Fruit fly (Drosophila melanogaster): ENCODE measurements around the gene CG6923.

The CG6923 gene

dm6 chr3R:11764279-11764880 is 14.6 kb upstream of the CG6923 start, which contains the start of gene Lk6 (continued):
- TF ChIP-seq dsx (GFP tag; optimal IDR thresholded peaks at IDR 0.05; ENCODE audit: poor library complexity, severe bottlenecking) (peak; percentile 32), vri (GFP tag; optimal IDR thresholded peaks at IDR 0.05) (peak; percentile 80), CG9139 (GFP tag; optimal IDR thresholded peaks at IDR 0.05) (peak; percentile 73), fkh (GFP tag; optimal IDR thresholded peaks at IDR 0.05) (peak; percentile 28), esn (GFP tag; optimal IDR thresholded peaks at IDR 0.05) (peak; percentile 34), CG10631 (GFP tag; optimal IDR thresholded peaks at IDR 0.05) (no peak), CG10669 (GFP tag; optimal IDR thresholded peaks at IDR 0.05) (no peak), Met (GFP tag; optimal IDR thresholded peaks at IDR 0.05) (no peak), CG15336 (GFP tag; IDR thresholded peaks at IDR 0.05) (no peak), CG31627 (GFP tag; optimal IDR thresholded peaks at IDR 0.05) (no peak), CG3032 (tag; optimal IDR thresholded peaks at IDR 0.05) (peak; percentile 6), cyc (GFP tag; optimal IDR thresholded peaks at IDR 0.05) (no peak), lz (GFP tag; optimal IDR thresholded peaks at IDR 0.05) (peak; percentile 8)

- peak; percentile 72 for TF ChIP-seq Eip78C (GFP tag)
- peak; percentile 63 for TF ChIP-seq CG6854 (GFP tag; optimal IDR thresholded peaks at IDR 0.05)
- no peak for TF ChIP-seq CG7368 (GFP tag; optimal IDR thresholded peaks at IDR 0.05)
- peak; percentile 64 for TF ChIP-seq dsx (GFP tag; optimal IDR thresholded peaks at IDR 0.05; ENCODE audit: poor library complexity, severe bottlenecking)
- peak; percentile 25 to 54 for TF ChIP-seq ss (GFP tag; optimal IDR thresholded peaks at IDR 0.05)
- TF ChIP-seq CG1621 (tag; optimal IDR thresholded peaks at IDR 0.05): peak; percentile 93
- no peak for TF ChIP-seq CG11902 (GFP tag; optimal IDR thresholded peaks at IDR 0.05)
- TF ChIP-seq CG6808 (GFP tag; optimal IDR thresholded peaks at IDR 0.05): peak; percentile 47
Observed at dm6 chr3R:11763494-11764278, 13.9 kb upstream of the CG6923 start.

- TF ChIP-seq fkh (GFP tag; optimal IDR thresholded peaks at IDR 0.05) (peak; percentile 43), CG3032 (tag; optimal IDR thresholded peaks at IDR 0.05) (no peak), Sox15 (GFP tag; optimal IDR thresholded peaks at IDR 0.05) (no peak), spab (GFP tag; optimal IDR thresholded peaks at IDR 0.05) (no peak), vri (GFP tag; optimal IDR thresholded peaks at IDR 0.05) (peak; percentile 67), CG1621 (tag; optimal IDR thresholded peaks at IDR 0.05) (no peak), CG4318 (GFP tag; optimal IDR thresholded peaks at IDR 0.05) (no peak), CG6854 (GFP tag; optimal IDR thresholded peaks at IDR 0.05) (no peak), ss (GFP tag; optimal IDR thresholded peaks at IDR 0.05) (peak; percentile 0 to 6), Lpt (GFP tag; optimal IDR thresholded peaks at IDR 0.05) (no peak), net (GFP tag; optimal IDR thresholded peaks at IDR 0.05) (no peak), CG11294 (GFP tag; IDR thresholded peaks at IDR 0.05) (no peak)
Observed at dm6 chr3R:11762500-11762899, 12.7 kb upstream of the CG6923 start.

DNA sequence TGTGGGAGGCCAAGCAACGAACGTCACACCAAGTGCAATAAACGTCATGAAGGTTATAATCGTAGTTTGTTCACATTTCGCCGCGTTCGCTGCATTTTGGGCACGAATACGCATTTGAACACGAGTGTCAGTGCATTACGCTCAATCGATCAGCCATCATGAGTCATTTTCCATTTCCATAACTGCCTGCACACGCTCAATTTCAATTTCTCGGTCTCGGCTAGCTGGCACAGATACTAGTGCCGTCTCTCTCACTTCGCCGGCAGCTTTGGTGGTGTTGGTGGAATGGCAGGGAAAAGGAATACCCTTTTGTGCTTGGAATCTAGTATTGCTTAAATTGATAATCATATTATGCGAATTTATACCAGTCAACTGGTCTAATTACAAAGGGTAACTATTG is 11.9 kb upstream of the CG6923 start:
- TF ChIP-seq topi (GFP tag; optimal IDR thresholded peaks at IDR 0.05): no peak
- TF ChIP-seq CG31627 (GFP tag; optimal IDR thresholded peaks at IDR 0.05): no peak
- peak; percentile 4 for TF ChIP-seq vri (GFP tag; optimal IDR thresholded peaks at IDR 0.05)

DNA sequence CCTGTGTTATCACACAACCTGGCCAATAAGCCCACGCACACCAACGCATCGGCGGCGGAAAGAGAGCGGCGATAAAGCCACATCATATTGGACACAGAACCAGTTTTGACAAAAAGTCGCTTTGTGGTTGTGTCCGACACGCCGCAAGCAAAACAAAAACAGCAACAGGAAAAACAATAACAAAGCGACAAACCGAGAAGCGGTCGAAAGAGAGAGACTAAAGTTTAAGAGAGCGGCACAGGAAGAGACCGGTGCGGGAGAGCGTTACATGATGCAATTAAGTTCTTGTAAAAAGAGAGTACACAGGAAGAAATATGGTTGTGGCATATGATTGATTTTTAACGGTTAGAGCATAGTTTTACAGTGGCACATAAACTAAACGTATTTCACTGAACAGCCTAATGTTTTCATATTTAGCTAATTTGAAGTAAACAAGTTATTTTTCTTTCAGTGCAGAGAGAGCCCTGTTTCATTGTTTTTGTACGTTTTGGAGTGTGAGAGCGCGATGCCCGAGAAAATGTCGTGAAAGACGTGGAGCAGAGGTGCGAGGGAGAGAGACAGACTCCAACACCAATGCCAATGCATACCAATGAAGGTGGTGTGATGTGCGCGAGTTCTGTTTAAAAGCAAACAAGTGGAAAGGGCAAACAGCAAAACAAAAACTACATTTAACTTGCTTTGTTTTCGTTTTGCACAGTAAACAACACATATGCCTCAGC is 11.0 kb upstream of the CG6923 start:
- peak; percentile 99 for TF ChIP-seq Hr38 (GFP tag; optimal IDR thresholded peaks at IDR 0.05)
- TF ChIP-seq salr (GFP tag; optimal IDR thresholded peaks at IDR 0.05): peak; percentile 100
- peak; percentile 100 for TF ChIP-seq Sox15 (GFP tag; optimal IDR thresholded peaks at IDR 0.05)
- peak; percentile 99 for TF ChIP-seq fd85E (GFP tag; optimal IDR thresholded peaks at IDR 0.05)
- TF ChIP-seq Blimp-1 (GFP tag; optimal IDR thresholded peaks at IDR 0.05): peak; percentile 99
- peak; percentile 100 for TF ChIP-seq dac (GFP tag; optimal IDR thresholded peaks at IDR 0.05)
- TF ChIP-seq CG32006 (GFP tag; optimal IDR thresholded peaks at IDR 0.05): peak; percentile 100
- TF ChIP-seq Met (GFP tag; optimal IDR thresholded peaks at IDR 0.05): peak; percentile 100
- peak; percentile 100 for TF ChIP-seq Smox (GFP tag; optimal IDR thresholded peaks at IDR 0.05)
- peak; percentile 100 for TF ChIP-seq CG8319 (GFP tag; optimal IDR thresholded peaks at IDR 0.05)
- peak; percentile 100 for TF ChIP-seq CG34406 (GFP tag; optimal IDR thresholded peaks at IDR 0.05)
- peak; percentile 100 for TF ChIP-seq pdm3 (GFP tag; optimal IDR thresholded peaks at IDR 0.05)
- peak; percentile 100 for TF ChIP-seq acj6 (GFP tag; optimal IDR thresholded peaks at IDR 0.05)
- peak; percentile 100 for TF ChIP-seq CG9139 (GFP tag; optimal IDR thresholded peaks at IDR 0.05)
- TF ChIP-seq CG6808 (GFP tag; optimal IDR thresholded peaks at IDR 0.05): peak; percentile 99
- peak; percentile 100 for TF ChIP-seq Hr39 (GFP tag; optimal IDR thresholded peaks at IDR 0.05)
- peak; percentile 100 for TF ChIP-seq Ets96B (tag; optimal IDR thresholded peaks at IDR 0.05)
